Fruit fly (Drosophila melanogaster) whole organism, prepupa: ENCODE results near the gene crn.

Experiments
- CG10631 ChIP-seq: fragments of 200-800 bp; sonication (Bioruptor generic); optimal IDR thresholded peaks from 2 replicates; lab custom pipeline; 2016; ENCODE audit warnings: missing biosample characterization, missing genetic modification characterization
- CG11294 ChIP-seq: fragments of 200-800 bp; sonication (Bioruptor generic); IDR thresholded peaks from 2 replicates; pipeline ENCODE4 v1.3.6; 2022; ENCODE audit warnings: missing biosample characterization, missing genetic modification characterization
- CG11762 ChIP-seq: fragments of 200-800 bp; sonication (Bioruptor generic); optimal IDR thresholded peaks from 3 replicates; lab custom pipeline; 2016; ENCODE audit warnings: missing biosample characterization, missing genetic modification characterization; ENCODE audit not compliant: insufficient read depth
- CG11902 ChIP-seq: fragments of 200-800 bp; sonication (Bioruptor generic); optimal IDR thresholded peaks from 3 replicates; lab custom pipeline; 2016; ENCODE audit warnings: missing biosample characterization, missing genetic modification characterization
- CG15336 ChIP-seq: fragments of 200-800 bp; sonication (Bioruptor generic); IDR thresholded peaks from 2 replicates; pipeline ENCODE4 v1.3.6; 2022; ENCODE audit warnings: missing biosample characterization, missing genetic modification characterization
- CG16779 ChIP-seq: fragments of 200-800 bp; sonication (Bioruptor generic); optimal IDR thresholded peaks from 3 replicates; lab custom pipeline; 2017; ENCODE audit warnings: missing biosample characterization, mild to moderate bottlenecking, missing genetic modification characterization
- CG32006 ChIP-seq: fragments of 200-800 bp; sonication (Bioruptor generic); optimal IDR thresholded peaks from 3 replicates; lab custom pipeline; 2017; ENCODE audit warnings: missing biosample characterization, mild to moderate bottlenecking, missing genetic modification characterization
- CG3919 ChIP-seq: fragments of 200-800 bp; sonication (Bioruptor generic); optimal IDR thresholded peaks from 3 replicates; lab custom pipeline; 2016; ENCODE audit warnings: missing biosample characterization, missing genetic modification characterization
- CG6792 ChIP-seq: fragments of 200-800 bp; sonication (Bioruptor generic); optimal IDR thresholded peaks from 3 replicates; lab custom pipeline; 2016; ENCODE audit warnings: missing biosample characterization, missing genetic modification characterization
- CG6808 ChIP-seq: fragments of 200-800 bp; sonication (Bioruptor generic); optimal IDR thresholded peaks from 3 replicates; lab custom pipeline; 2017; ENCODE audit warnings: missing biosample characterization, missing genetic modification characterization, mild to moderate bottlenecking, moderate library complexity, missing genetic modification reagents
- CG6854 ChIP-seq: fragments of 200-800 bp; sonication (Bioruptor generic); optimal IDR thresholded peaks from 2 replicates; lab custom pipeline; 2017; ENCODE audit warnings: missing biosample characterization, mild to moderate bottlenecking, missing genetic modification characterization
- CG9139 ChIP-seq: fragments of 200-800 bp; sonication (Bioruptor generic); optimal IDR thresholded peaks from 3 replicates; lab custom pipeline; 2017; ENCODE audit warnings: missing biosample characterization, mild to moderate bottlenecking, missing genetic modification characterization
- Eip93F ChIP-seq: fragments of 200-800 bp; sonication (Bioruptor generic); optimal IDR thresholded peaks from 2 replicates; lab custom pipeline; 2016; ENCODE audit warnings: missing biosample characterization, mild to moderate bottlenecking, missing genetic modification characterization
- Ets96B ChIP-seq: fragments of 200-800 bp; optimal IDR thresholded peaks from 2 replicates; lab custom pipeline; 2019; ENCODE audit warnings: missing biosample characterization, mild to moderate bottlenecking, missing genetic modification characterization, moderate library complexity
- Gug ChIP-seq: fragments of 200-800 bp; sonication (Bioruptor generic); IDR thresholded peaks from 2 replicates; pipeline ENCODE4 v1.3.6; 2022; ENCODE audit warnings: missing biosample characterization, missing genetic modification characterization
- Hr4 ChIP-seq: fragments of 200-800 bp; sonication (Bioruptor generic); optimal IDR thresholded peaks from 3 replicates; lab custom pipeline; 2016; ENCODE audit warnings: missing biosample characterization, missing genetic modification characterization
- Met ChIP-seq: fragments of 200-800 bp; sonication (Bioruptor generic); optimal IDR thresholded peaks from 3 replicates; lab custom pipeline; 2016; ENCODE audit warnings: missing biosample characterization, missing genetic modification characterization
- OdsH ChIP-seq: fragments of 200-800 bp; sonication (Bioruptor generic); optimal IDR thresholded peaks from 3 replicates; lab custom pipeline; 2016; ENCODE audit warnings: missing biosample characterization, missing genetic modification characterization
- Smox ChIP-seq: fragments of 200-800 bp; sonication (Bioruptor generic); optimal IDR thresholded peaks from 3 replicates; lab custom pipeline; 2016; ENCODE audit warnings: missing biosample characterization, missing genetic modification characterization
- Sox102F ChIP-seq: fragments of 200-800 bp; sonication (Bioruptor generic); optimal IDR thresholded peaks from 2 replicates; lab custom pipeline; 2016; ENCODE audit warnings: missing biosample characterization, mild to moderate bottlenecking, missing genetic modification characterization
- Sox14 ChIP-seq: fragments of 200-800 bp; sonication (Bioruptor generic); optimal IDR thresholded peaks from 3 replicates; lab custom pipeline; 2016; ENCODE audit warnings: missing biosample characterization, missing genetic modification characterization
- achi ChIP-seq: fragments of 200-800 bp; sonication (Bioruptor generic); optimal IDR thresholded peaks from 3 replicates; lab custom pipeline; 2016; ENCODE audit warnings: missing biosample characterization, missing genetic modification characterization
- acj6 ChIP-seq: fragments of 200-800 bp; sonication (Bioruptor generic); optimal IDR thresholded peaks from 3 replicates; lab custom pipeline; 2016; ENCODE audit warnings: missing biosample characterization, missing genetic modification characterization
- cyc ChIP-seq: fragments of 200-800 bp; sonication (Bioruptor generic); optimal IDR thresholded peaks from 3 replicates; lab custom pipeline; 2016; ENCODE audit warnings: missing biosample characterization, missing genetic modification characterization
- dac ChIP-seq: fragments of 200-800 bp; sonication (Bioruptor generic); optimal IDR thresholded peaks from 2 replicates; lab custom pipeline; 2017; ENCODE audit warnings: missing biosample characterization, mild to moderate bottlenecking, missing genetic modification characterization
- fd59A ChIP-seq: fragments of 200-800 bp; sonication (Bioruptor generic); optimal IDR thresholded peaks from 2 replicates; lab custom pipeline; 2017; ENCODE audit warnings: missing biosample characterization, mild to moderate bottlenecking, missing genetic modification characterization, missing genetic modification reagents
- fkh ChIP-seq: fragments of 200-800 bp; sonication (Bioruptor generic); optimal IDR thresholded peaks from 3 replicates; lab custom pipeline; 2017; ENCODE audit warnings: missing biosample characterization, mild to moderate bottlenecking, missing genetic modification characterization, moderate library complexity
- lz ChIP-seq: fragments of 200-800 bp; sonication (Bioruptor generic); optimal IDR thresholded peaks from 3 replicates; lab custom pipeline; 2016; ENCODE audit warnings: missing biosample characterization, missing genetic modification characterization
- pdm3 ChIP-seq: fragments of 200-800 bp; sonication (Bioruptor generic); optimal IDR thresholded peaks from 3 replicates; lab custom pipeline; 2016; ENCODE audit warnings: missing biosample characterization, missing genetic modification characterization
- salr ChIP-seq, 2 experiments: fragments of 200-800 bp; sonication (Bioruptor generic); optimal IDR thresholded peaks; 3 replicates each; lab custom pipeline; 2016 to 2018; ENCODE audit warnings: missing biosample characterization in 2 of 2, missing genetic modification characterization in 2 of 2, mild to moderate bottlenecking in 1 of 2
- ss ChIP-seq, 2 experiments: fragments of 200-800 bp; sonication (Bioruptor generic); optimal IDR thresholded peaks; 2 replicates in 1 of 2; 3 replicates in 1 of 2; lab custom pipeline; 2017 to 2018; ENCODE audit warnings: mild to moderate bottlenecking in 2 of 2, missing biosample characterization in 2 of 2, missing genetic modification characterization in 2 of 2, moderate library complexity in 1 of 2
- svp ChIP-seq: fragments of 200-800 bp; sonication (Bioruptor generic); peaks from one replicate; lab custom pipeline; 2016; ENCODE audit warnings: missing biosample characterization, missing genetic modification characterization
- vri ChIP-seq: fragments of 200-800 bp; sonication (Bioruptor generic); optimal IDR thresholded peaks from 3 replicates; lab custom pipeline; 2016; ENCODE audit warnings: missing biosample characterization, mild to moderate bottlenecking, missing genetic modification characterization

Gene crn

DNA sequence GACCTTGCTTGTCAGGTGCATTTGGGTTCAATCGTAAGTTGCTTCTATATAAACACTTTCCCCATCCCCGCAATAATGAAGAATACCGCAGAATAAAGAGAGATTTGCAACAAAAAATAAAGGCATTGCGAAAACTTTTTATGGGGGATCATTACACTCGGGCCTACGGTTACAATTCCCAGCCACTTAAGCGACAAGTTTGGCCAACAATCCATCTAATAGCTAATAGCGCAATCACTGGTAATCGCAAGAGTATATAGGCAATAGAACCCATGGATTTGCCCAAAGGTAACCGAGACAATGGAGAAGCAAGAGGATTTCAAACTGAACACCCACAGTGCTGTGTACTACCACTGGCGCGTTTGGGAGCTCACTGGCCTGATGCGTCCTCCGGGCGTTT, 3.9 kb downstream of the crn start, which contains the start of gene Or2a:
Gene Or2a (plus strand): TSS at position 301 of the 400 bp plus-strand sequence.
- no peak for TF ChIP-seq CG6854

dm6 chrX:2244753-2245152, 5.0 kb downstream of the crn start:
- TF ChIP-seq fkh (GFP tag; lab: Kevin White, UChicago): no peak
- TF ChIP-seq Gug (GFP tag; lab: Robert Waterston, UW): no peak

- TF ChIP-seq Met (no peak), Hr4 (no peak), acj6 (no peak), Sox14 (GFP tag; lab: Kevin White, UChicago) (no peak), cyc (no peak), CG32006 (GFP tag; lab: Kevin White, UChicago) (no peak), Sox102F (GFP tag; lab: Kevin White, UChicago) (no peak), OdsH (GFP tag; lab: Kevin White, UChicago) (no peak), pdm3 (GFP tag; lab: Kevin White, UChicago) (no peak), CG3919 (GFP tag; lab: Kevin White, UChicago) (no peak), lz (GFP tag; lab: Kevin White, UChicago) (no peak), CG6808 (GFP tag; lab: Kevin White, UChicago) (no peak), dac (no peak), CG15336 (GFP tag; lab: Robert Waterston, UW) (no peak), fd59A (GFP tag; lab: Kevin White, UChicago) (no peak), CG6854 (no peak), Ets96B (tag; lab: Kevin White, UChicago) (no peak), achi (GFP tag; lab: Kevin White, UChicago) (no peak), vri (no peak), CG11294 (GFP tag; lab: Robert Waterston, UW) (no peak)
These were observed 6.9 kb downstream of the crn start for dm6 chrX:2242897-2243296.

dm6 chrX:2241842-2242241, 7.9 kb downstream of the crn start, which contains the start of gene kz:
TSS of gene kz (minus strand) at chrX:2242035.
- TF ChIP-seq CG32006 (GFP tag; lab: Kevin White, UChicago): no peak
- TF ChIP-seq CG11902 (GFP tag; lab: Kevin White, UChicago): no peak
- no peak for TF ChIP-seq Eip93F (GFP tag; lab: Kevin White, UChicago)
- TF ChIP-seq CG11294 (GFP tag; lab: Robert Waterston, UW): no peak
- TF ChIP-seq Sox102F (GFP tag; lab: Kevin White, UChicago): no peak
- no peak for TF ChIP-seq CG9139 (GFP tag; lab: Kevin White, UChicago)
- no peak for TF ChIP-seq CG10631 (GFP tag; lab: Kevin White, UChicago)
- no peak for TF ChIP-seq CG16779 (tag; lab: Kevin White, UChicago)
- no peak for TF ChIP-seq fkh (GFP tag; lab: Kevin White, UChicago)
- TF ChIP-seq svp: no peak
- no peak for TF ChIP-seq CG15336 (GFP tag; lab: Robert Waterston, UW)
- no peak for TF ChIP-seq pdm3 (GFP tag; lab: Kevin White, UChicago)
- no peak for TF ChIP-seq CG6792
- TF ChIP-seq salr (GFP tag; optimal IDR thresholded peaks at IDR 0.05; lab: Kevin White, UChicago): no peak
- TF ChIP-seq CG6854: no peak
- TF ChIP-seq Smox: no peak

DNA sequence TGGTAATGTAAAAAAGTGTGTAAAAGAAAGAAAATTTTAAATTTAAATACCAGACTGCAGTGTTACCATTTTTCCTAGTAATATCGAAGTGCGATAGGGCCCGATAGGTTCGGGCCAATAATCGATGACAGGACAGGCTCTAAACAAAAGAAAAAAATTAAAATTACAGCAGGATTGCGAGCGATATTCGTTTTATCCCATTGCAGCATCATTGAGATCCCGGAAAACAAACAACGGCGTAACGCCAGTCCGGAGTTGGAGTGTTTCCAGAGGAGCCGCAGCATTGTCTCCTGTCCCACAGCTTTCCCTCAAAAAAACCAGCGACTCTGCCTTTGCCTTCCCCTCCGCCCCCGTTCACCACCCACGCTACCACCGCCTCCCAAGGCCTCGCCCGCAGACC, 24.6 kb downstream of the crn start, which contains the start of gene pcx:
Gene pcx (plus strand): TSS at position 159 of the 400 bp plus-strand sequence.
- TF ChIP-seq CG15336 (GFP tag; lab: Robert Waterston, UW) (0 out of 2 replicates have a peak, but pooled peaks have one; percentile 17), ss (GFP tag; optimal IDR thresholded peaks at IDR 0.05; lab: Kevin White, UChicago) (no peak)

DNA sequence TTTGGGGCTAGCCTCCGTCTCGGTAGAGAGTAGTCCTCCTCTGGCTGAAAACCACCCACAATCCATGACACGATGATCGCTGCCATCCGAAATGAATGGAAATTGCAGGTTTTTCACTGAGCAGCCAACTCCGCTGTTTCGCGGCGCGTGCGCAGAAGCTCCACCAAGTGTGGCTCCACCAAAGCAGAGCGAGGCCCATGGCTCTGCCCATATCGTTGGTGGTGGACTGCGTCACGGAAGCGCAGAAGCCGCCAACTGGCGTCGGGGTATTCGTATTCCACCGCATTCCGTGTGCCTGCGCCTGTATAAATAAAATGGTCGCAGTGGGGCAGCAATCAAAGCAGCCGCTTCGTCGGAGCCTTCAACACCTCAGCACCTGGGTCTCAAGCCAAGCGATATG, 26.3 kb downstream of the crn start, which contains the start of gene CG14052:
Gene CG14052 (plus strand): TSS at position 301 of the 400 bp plus-strand sequence.
- no peak for TF ChIP-seq CG6792
- TF ChIP-seq CG11762 (GFP tag; lab: Kevin White, UChicago): no peak
- TF ChIP-seq ss (GFP tag; optimal IDR thresholded peaks at IDR 0.05; lab: Kevin White, UChicago): no peak
